Worm (Caenorhabditis elegans): ENCODE data around the gene F36A4.3.

- TF ChIP-seq snpc-4 (tag; optimal IDR thresholded peaks at IDR 0.05) (no peak), ZK546.5 (tag; optimal IDR thresholded peaks at IDR 0.05) (no peak), nhr-11 (tag; optimal IDR thresholded peaks at IDR 0.05) (no peak), aly-2 (tag; optimal IDR thresholded peaks at IDR 0.05) (no peak), unc-62 (GFP tag; optimal IDR thresholded peaks at IDR 0.05) (no peak), ztf-4 (tag; optimal IDR thresholded peaks at IDR 0.05) (no peak), lsy-2 (tag; optimal IDR thresholded peaks at IDR 0.05) (no peak), nhr-23 (tag; optimal IDR thresholded peaks at IDR 0.05) (no peak), unc-39 (tag; optimal IDR thresholded peaks at IDR 0.05) (no peak), ama-1 (optimal IDR thresholded peaks at IDR 0.05) (no peak), lin-13 (GFP tag; optimal IDR thresholded peaks at IDR 0.05) (no peak), mab-5 (tag; optimal IDR thresholded peaks at IDR 0.05) (no peak), nhr-12 (tag; optimal IDR thresholded peaks at IDR 0.05) (no peak)
Measured at ce11 chrIV:4219983-4220382, 49.4 kb upstream of the F36A4.3 start, which contains the start of gene F30B5.11.
